Worm (Caenorhabditis elegans) whole organism, mixed stage, embryonic: ENCODE results near the gene ttr-49.

Source experiments
- bed-3 ChIP-seq: fragments of 200-800 bp; sonication (Bioruptor generic); optimal IDR thresholded peaks from 3 replicates; lab custom pipeline; 2018; ENCODE audit warnings: mild to moderate bottlenecking, missing genetic modification characterization, moderate library complexity, missing compliant biosample characterization
- blmp-1 ChIP-seq: fragments of 150-350 bp; optimal IDR thresholded peaks from 2 replicates; lab custom pipeline; 2014; ENCODE audit warnings: missing biosample characterization, missing genetic modification characterization
- ceh-39 ChIP-seq: fragments of 150-350 bp; optimal IDR thresholded peaks from 2 replicates; lab custom pipeline; 2014; ENCODE audit warnings: missing biosample characterization, missing genetic modification characterization
- ceh-43 ChIP-seq: fragments of 200-800 bp; sonication (Bioruptor generic); optimal IDR thresholded peaks from 2 replicates; lab custom pipeline; 2018; ENCODE audit warnings: mild to moderate bottlenecking, missing genetic modification characterization, moderate library complexity, missing compliant biosample characterization
- cnd-1 ChIP-seq: fragments of 200-800 bp; sonication (Bioruptor generic); optimal IDR thresholded peaks from 2 replicates; lab custom pipeline; 2018; ENCODE audit warnings: mild to moderate bottlenecking, missing genetic modification characterization, missing compliant biosample characterization
- drap-1 ChIP-seq: fragments of 200-800 bp; sonication (Bioruptor generic); optimal IDR thresholded peaks from 3 replicates; lab custom pipeline; 2018; ENCODE audit warnings: mild to moderate bottlenecking, missing genetic modification characterization, missing compliant biosample characterization
- elt-1 ChIP-seq: sonication (generic microtip); optimal IDR thresholded peaks from 2 replicates; lab custom pipeline; 2017; ENCODE audit warnings: missing genetic modification characterization, mild to moderate bottlenecking, missing compliant biosample characterization, antibody characterized with exemption, moderate library complexity, borderline replicate concordance; ENCODE audit not compliant: insufficient read depth
- flh-1 ChIP-seq: fragments of 200-800 bp; sonication (Bioruptor generic); optimal IDR thresholded peaks from 2 replicates; lab custom pipeline; 2018; ENCODE audit warnings: mild to moderate bottlenecking, missing genetic modification characterization, moderate library complexity, missing compliant biosample characterization
- ham-2 ChIP-seq: fragments of 200-800 bp; sonication (Bioruptor generic); optimal IDR thresholded peaks from 2 replicates; lab custom pipeline; 2018; ENCODE audit warnings: mild to moderate bottlenecking, missing genetic modification characterization, missing compliant biosample characterization
- lin-13 ChIP-seq: fragments of 150-350 bp; optimal IDR thresholded peaks from 2 replicates; lab custom pipeline; 2014; ENCODE audit warnings: missing biosample characterization, missing genetic modification characterization
- lin-32 ChIP-seq: fragments of 200-800 bp; sonication (Bioruptor generic); optimal IDR thresholded peaks from 2 replicates; lab custom pipeline; 2018; ENCODE audit warnings: mild to moderate bottlenecking, missing genetic modification characterization, missing compliant biosample characterization
- lsy-2 ChIP-seq: fragments of 150-350 bp; optimal IDR thresholded peaks from 2 replicates; lab custom pipeline; 2014; ENCODE audit warnings: missing biosample characterization, missing genetic modification characterization
- mab-5 ChIP-seq: fragments of 150-350 bp; optimal IDR thresholded peaks from 2 replicates; lab custom pipeline; 2014; ENCODE audit warnings: missing biosample characterization, missing genetic modification characterization
- mep-1 ChIP-seq: fragments of 150-350 bp; optimal IDR thresholded peaks from 2 replicates; lab custom pipeline; 2017; ENCODE audit warnings: missing biosample characterization, missing genetic modification reagents, missing genetic modification characterization, inconsistent platforms
- mls-2 ChIP-seq: sonication (generic microtip); optimal IDR thresholded peaks from 2 replicates; lab custom pipeline; 2016; ENCODE audit warnings: mild to moderate bottlenecking, missing genetic modification characterization, moderate library complexity, missing compliant biosample characterization
- nhr-12 ChIP-seq: fragments of 150-350 bp; optimal IDR thresholded peaks from 2 replicates; lab custom pipeline; 2014; ENCODE audit warnings: missing biosample characterization, missing genetic modification characterization
- nhr-2 ChIP-seq: fragments of 150-350 bp; optimal IDR thresholded peaks from 2 replicates; lab custom pipeline; 2014; ENCODE audit warnings: missing biosample characterization, missing genetic modification characterization
- nhr-28 ChIP-seq: fragments of 150-350 bp; optimal IDR thresholded peaks from 2 replicates; lab custom pipeline; 2014; ENCODE audit warnings: missing biosample characterization, missing genetic modification characterization
- nhr-76 ChIP-seq: sonication (generic microtip); optimal IDR thresholded peaks from 2 replicates; lab custom pipeline; 2017; ENCODE audit warnings: missing biosample characterization, missing genetic modification characterization
- snpc-4 ChIP-seq: fragments of 150-350 bp; optimal IDR thresholded peaks from 2 replicates; lab custom pipeline; 2014; ENCODE audit warnings: missing biosample characterization, missing genetic modification characterization
- sptf-1 ChIP-seq: sonication (generic microtip); optimal IDR thresholded peaks from 2 replicates; lab custom pipeline; 2017; ENCODE audit warnings: mild to moderate bottlenecking, missing genetic modification characterization, moderate library complexity, missing compliant biosample characterization
- tbx-8 ChIP-seq: fragments of 200-800 bp; sonication (Bioruptor generic); optimal IDR thresholded peaks from 2 replicates; lab custom pipeline; 2018; ENCODE audit warnings: mild to moderate bottlenecking, missing genetic modification characterization, moderate library complexity, missing compliant biosample characterization
- unc-120 ChIP-seq: sonication (generic microtip); optimal IDR thresholded peaks from 2 replicates; lab custom pipeline; 2017; ENCODE audit warnings: missing genetic modification characterization, missing compliant biosample characterization; ENCODE audit not compliant: poor library complexity, severe bottlenecking
- unc-62 ChIP-seq: fragments of 150-350 bp; optimal IDR thresholded peaks from 2 replicates; lab custom pipeline; 2014; ENCODE audit warnings: missing biosample characterization, missing genetic modification reagents, missing genetic modification characterization
- zip-8 ChIP-seq: fragments of 150-350 bp; optimal IDR thresholded peaks from 2 replicates; lab custom pipeline; 2014; ENCODE audit warnings: missing biosample characterization, missing genetic modification characterization
- ztf-11 ChIP-seq: fragments of 150-350 bp; optimal IDR thresholded peaks from 2 replicates; lab custom pipeline; 2014; ENCODE audit warnings: missing biosample characterization, missing genetic modification characterization

ttr-49 gene

ce11 chrV:9333316-9334048, 22.8 kb downstream of the ttr-49 start, which contains the start of gene acl-14:
Gene acl-14, minus strand, starts transcription at chrV:9333631.
- no peak for TF ChIP-seq tbx-8 (GFP tag; lab: Kevin White, UChicago)
- TF ChIP-seq zip-8 (tag; lab: Kevin White, UChicago) = peak; percentile 97
- TF ChIP-seq lin-32 = no peak
- TF ChIP-seq, all 35 proteins: peak for 1

ce11 chrV:9332611-9333315, 23.6 kb downstream of the ttr-49 start:
- no peak for TF ChIP-seq nhr-2 (tag; lab: Kevin White, UChicago)
- TF ChIP-seq lin-13 (tag; lab: Kevin White, UChicago) = no peak
- no peak for TF ChIP-seq cnd-1 (tag; lab: Kevin White, UChicago)
- no peak for TF ChIP-seq ztf-11 (tag; lab: Kevin White, UChicago)
- no peak for TF ChIP-seq lsy-2 (tag; lab: Kevin White, UChicago)
- no peak for TF ChIP-seq ceh-43 (GFP tag; lab: Kevin White, UChicago)

ce11 chrV:9329245-9329979, 26.9 kb downstream of the ttr-49 start:
- TF ChIP-seq mab-5 (tag; lab: Kevin White, UChicago) = no peak
- no peak for TF ChIP-seq drap-1
- TF ChIP-seq lin-32 = no peak
- no peak for TF ChIP-seq nhr-76 (tag; lab: Kevin White, UChicago)
- TF ChIP-seq snpc-4 (tag; lab: Kevin White, UChicago) = no peak
- no peak for TF ChIP-seq nhr-12 (tag; lab: Kevin White, UChicago)
- TF ChIP-seq unc-120 (tag; lab: Kevin White, UChicago) = no peak
- TF ChIP-seq cnd-1 (tag; lab: Kevin White, UChicago) = no peak
- no peak for TF ChIP-seq nhr-28
- no peak for TF ChIP-seq lsy-2 (tag; lab: Kevin White, UChicago)
- no peak for TF ChIP-seq nhr-2 (tag; lab: Kevin White, UChicago)
- no peak for TF ChIP-seq tbx-8 (GFP tag; lab: Kevin White, UChicago)
- TF ChIP-seq ceh-43 (GFP tag; lab: Kevin White, UChicago) = no peak
- TF ChIP-seq blmp-1 = no peak
- no peak for TF ChIP-seq ztf-11 (tag; lab: Kevin White, UChicago)
- TF ChIP-seq lin-13 (tag; lab: Kevin White, UChicago) = no peak
- TF ChIP-seq ceh-39 = no peak
- TF ChIP-seq mep-1 (tag; lab: Kevin White, UChicago) = no peak
- TF ChIP-seq zip-8 (tag; lab: Kevin White, UChicago) = no peak
- TF ChIP-seq, all 35 proteins: peak for 0

ce11 chrV:9328670-9329069, 27.6 kb downstream of the ttr-49 start, which contains the start of gene K07B1.4:
Gene K07B1.4, plus strand, starts transcription at chrV:9328970.
- no peak for TF ChIP-seq lsy-2 (tag; lab: Kevin White, UChicago)
- no peak for TF ChIP-seq ham-2 (GFP tag; lab: Kevin White, UChicago)

- TF ChIP-seq sptf-1 = no peak
- TF ChIP-seq mep-1 (tag; lab: Kevin White, UChicago) = no peak
- TF ChIP-seq unc-120 (tag; lab: Kevin White, UChicago) = no peak
- no peak for TF ChIP-seq mab-5 (tag; lab: Kevin White, UChicago)
- TF ChIP-seq flh-1 (GFP tag; lab: Kevin White, UChicago) = no peak
- no peak for TF ChIP-seq lsy-2 (tag; lab: Kevin White, UChicago)
These were observed 28.6 kb downstream of the ttr-49 start for ce11 chrV:9327691-9328090.

ce11 chrV:9326903-9327302, 29.4 kb downstream of the ttr-49 start:
- TF ChIP-seq lsy-2 (tag; lab: Kevin White, UChicago) (no peak), nhr-28 (no peak), ceh-43 (GFP tag; lab: Kevin White, UChicago) (no peak), snpc-4 (tag; lab: Kevin White, UChicago) (no peak), ceh-39 (no peak), elt-1 (tag; lab: Kevin White, UChicago) (no peak), bed-3 (GFP tag; lab: Kevin White, UChicago) (no peak), nhr-12 (tag; lab: Kevin White, UChicago) (no peak), unc-62 (no peak), tbx-8 (GFP tag; lab: Kevin White, UChicago) (no peak), mls-2 (tag; lab: Kevin White, UChicago) (no peak), drap-1 (no peak)
- TF ChIP-seq, all 35 proteins: peak for 0
